Worm (Caenorhabditis elegans) whole organism, midembryonic: ENCODE results near the gene rsu-1.

Experiments used
- T22C8.4 ChIP-seq: fragments of 200-800 bp; sonication (Bioruptor generic); IDR thresholded peaks from 2 replicates; pipeline ENCODE4 v1.3.6; 2022; ENCODE audit warnings: missing genetic modification characterization, missing compliant biosample characterization
- cog-1 ChIP-seq: sonication (generic microtip); optimal IDR thresholded peaks from 2 replicates; lab custom pipeline; 2016; ENCODE audit warnings: missing genetic modification characterization, missing compliant biosample characterization
- flt-1 ChIP-seq: fragments of 200-800 bp; sonication (Bioruptor generic); IDR thresholded peaks from 2 replicates; pipeline ENCODE4 v1.3.6; 2022; ENCODE audit warnings: missing genetic modification characterization, missing compliant biosample characterization
- klf-2 ChIP-seq: fragments of 200-800 bp; sonication (Bioruptor generic); conservative IDR thresholded peaks from 2 replicates; pipeline ENCODE4 v1.3.6; 2022; ENCODE audit warnings: missing genetic modification reagents, missing genetic modification characterization, missing compliant biosample characterization
- med-1 ChIP-seq: sonication (generic microtip); optimal IDR thresholded peaks from 2 replicates; lab custom pipeline; 2017; ENCODE audit warnings: missing genetic modification characterization, mild to moderate bottlenecking, missing compliant biosample characterization, antibody characterized with exemption, missing genetic modification reagents; ENCODE audit not compliant: insufficient read depth
- ref-1 ChIP-seq: fragments of 200-800 bp; sonication (Bioruptor generic); conservative IDR thresholded peaks from 2 replicates; pipeline ENCODE4 v1.3.6; 2022; ENCODE audit warnings: missing genetic modification reagents, missing genetic modification characterization, missing compliant biosample characterization
- ztf-23 ChIP-seq: fragments of 200-800 bp; sonication (Bioruptor generic); IDR thresholded peaks from 2 replicates; pipeline ENCODE4 v1.3.6; 2022; ENCODE audit warnings: missing genetic modification reagents, missing genetic modification characterization, missing compliant biosample characterization
- ztf-29 ChIP-seq: fragments of 200-800 bp; sonication (Bioruptor generic); IDR thresholded peaks from 2 replicates; pipeline ENCODE4 v1.3.6; 2022; ENCODE audit warnings: missing genetic modification reagents, missing genetic modification characterization, missing compliant biosample characterization

ce11 chrIII:3520417-3520816 is 48.6 kb downstream of the rsu-1 start:
- TF ChIP-seq ztf-29 (GFP tag; lab: Robert Waterston, UW) (no peak), ztf-23 (GFP tag; lab: Robert Waterston, UW) (no peak), flt-1 (GFP tag; lab: Robert Waterston, UW) (no peak), ref-1 (GFP tag; lab: Robert Waterston, UW) (no peak), cog-1 (tag; lab: Kevin White, UChicago) (no peak), T22C8.4 (GFP tag; lab: Robert Waterston, UW) (no peak), med-1 (GFP tag; lab: Kevin White, UChicago) (no peak), klf-2 (GFP tag; lab: Robert Waterston, UW) (no peak)
